Worm (Caenorhabditis elegans) whole organism, L4/young adult: Measurements from ENCODE around the gene F56D6.14.

Source experiments
- W03F9.2 ChIP-seq: fragments of 150-350 bp; optimal IDR thresholded peaks from 2 replicates; lab custom pipeline; 2014; ENCODE audit warnings: missing biosample characterization, missing genetic modification characterization
- dao-5 ChIP-seq: sonication (generic microtip); optimal IDR thresholded peaks from 2 replicates; lab custom pipeline; 2016; ENCODE audit warnings: missing genotype, missing genetic modification characterization, moderate library complexity, missing compliant biosample characterization
- him-1 ChIP-seq: sonication (generic microtip); optimal IDR thresholded peaks from 2 replicates; lab custom pipeline; 2016; ENCODE audit warnings: missing genotype, missing genetic modification reagents, missing genetic modification characterization, missing compliant biosample characterization

- TF ChIP-seq him-1 (no peak), W03F9.2 (no peak), dao-5 (tag; lab: Kevin White, UChicago) (no peak)
Measured at ce11 chrIV:3956705-3957104, 39.2 kb downstream of the F56D6.14 start, which contains the start of gene clec-74.
